Worm (Caenorhabditis elegans): ENCODE measurements around the gene R13A5.10.

- TF ChIP-seq fkh-10 (GFP tag; optimal IDR thresholded peaks at IDR 0.05) (no peak), nhr-12 (tag; optimal IDR thresholded peaks at IDR 0.05) (no peak), nhr-11 (tag; optimal IDR thresholded peaks at IDR 0.05) (no peak), nhr-237 (tag; optimal IDR thresholded peaks at IDR 0.05) (no peak), lin-39 (tag; optimal IDR thresholded peaks at IDR 0.05) (no peak), skn-1 (tag; optimal IDR thresholded peaks at IDR 0.05) (no peak), aha-1 (tag; optimal IDR thresholded peaks at IDR 0.05) (no peak)
Measured at ce11 chrIII:7548963-7549362, 33.8 kb downstream of the R13A5.10 start.

Measured in whole organism, L1 larva.